Fruit fly (Drosophila melanogaster) whole organism, adult: ENCODE data around the gene CG13008.

ENCODE experiments used
- CG11617 ChIP-seq: fragments of 200-800 bp; sonication (Bioruptor generic); optimal IDR thresholded peaks from 2 replicates; lab custom pipeline; 2017; ENCODE audit warnings: mild to moderate bottlenecking, missing biosample characterization, missing genetic modification reagents, missing genetic modification characterization
- CG12768 ChIP-seq: fragments of 200-800 bp; sonication (Bioruptor generic); optimal IDR thresholded peaks from 2 replicates; lab custom pipeline; 2017; ENCODE audit warnings: missing biosample characterization, missing genetic modification characterization, mild to moderate bottlenecking, moderate library complexity, missing genetic modification reagents
- CG33017 ChIP-seq: fragments of 200-800 bp; sonication (Bioruptor generic); optimal IDR thresholded peaks from 2 replicates; lab custom pipeline; 2018; ENCODE audit warnings: missing biosample characterization, mild to moderate bottlenecking, missing genetic modification characterization, moderate library complexity
- CG5204 ChIP-seq: fragments of 200-800 bp; sonication (Bioruptor generic); optimal IDR thresholded peaks from 2 replicates; lab custom pipeline; 2016; ENCODE audit warnings: missing biosample characterization, missing genetic modification characterization
- CG7045 ChIP-seq: fragments of 200-800 bp; sonication (Bioruptor generic); optimal IDR thresholded peaks from 2 replicates; lab custom pipeline; 2017; ENCODE audit warnings: missing biosample characterization, mild to moderate bottlenecking, missing genetic modification characterization
- CG7101 ChIP-seq: fragments of 200-800 bp; sonication (Bioruptor generic); optimal IDR thresholded peaks from 2 replicates; lab custom pipeline; 2018; ENCODE audit warnings: missing biosample characterization, mild to moderate bottlenecking, missing genetic modification characterization, moderate library complexity
- Clk ChIP-seq: fragments of 200-800 bp; sonication (Bioruptor generic); optimal IDR thresholded peaks from 2 replicates; lab custom pipeline; 2017; ENCODE audit warnings: missing biosample characterization, missing genetic modification characterization
- Hr96 ChIP-seq: fragments of 200-800 bp; sonication (Bioruptor generic); optimal IDR thresholded peaks from 2 replicates; lab custom pipeline; 2016; ENCODE audit warnings: missing biosample characterization, missing genetic modification characterization
- bab1 ChIP-seq: fragments of 200-800 bp; sonication (Bioruptor generic); optimal IDR thresholded peaks from 3 replicates; lab custom pipeline; 2019; ENCODE audit warnings: missing biosample characterization, mild to moderate bottlenecking, missing genetic modification characterization, moderate library complexity
- cic ChIP-seq: fragments of 200-800 bp; sonication (Bioruptor generic); optimal IDR thresholded peaks from 2 replicates; lab custom pipeline; 2017; ENCODE audit warnings: missing biosample characterization, mild to moderate bottlenecking, missing genetic modification characterization, moderate library complexity
- kay ChIP-seq: fragments of 200-800 bp; sonication (Bioruptor generic); peaks from one replicate; lab custom pipeline; 2016; ENCODE audit warnings: missing biosample characterization, missing genetic modification characterization, borderline replicate concordance
- ovo ChIP-seq: fragments of 200-800 bp; sonication (Bioruptor generic); optimal IDR thresholded peaks from 2 replicates; lab custom pipeline; 2016; ENCODE audit warnings: missing biosample characterization, missing genetic modification characterization
- pad ChIP-seq: fragments of 200-800 bp; sonication (Bioruptor generic); optimal IDR thresholded peaks from 3 replicates; lab custom pipeline; 2017; ENCODE audit warnings: missing biosample characterization, missing genetic modification characterization, mild to moderate bottlenecking, moderate library complexity, missing genetic modification reagents
- tj ChIP-seq: fragments of 200-800 bp; sonication (Bioruptor generic); optimal IDR thresholded peaks from 3 replicates; lab custom pipeline; 2017; ENCODE audit warnings: missing biosample characterization, mild to moderate bottlenecking, missing genetic modification characterization, moderate library complexity

dm6 chrX:16757645-16758044 is 46.5 kb downstream of the CG13008 start:
- TF ChIP-seq CG7045 (GFP tag; lab: Kevin White, UChicago) (no peak), Clk (GFP tag; lab: Kevin White, UChicago) (no peak), pad (GFP tag; lab: Kevin White, UChicago) (no peak), CG11617 (GFP tag; lab: Kevin White, UChicago) (no peak), kay (no peak), cic (GFP tag; lab: Kevin White, UChicago) (no peak), Hr96 (GFP tag; lab: Kevin White, UChicago) (no peak), CG5204 (GFP tag; lab: Kevin White, UChicago) (no peak), bab1 (GFP tag; lab: Kevin White, UChicago) (no peak), ovo (GFP tag; lab: Kevin White, UChicago) (no peak), CG7101 (tag; lab: Kevin White, UChicago) (no peak), CG12768 (GFP tag; lab: Kevin White, UChicago) (no peak), tj (no peak), CG33017 (no peak)
